Fruit fly (Drosophila melanogaster) whole organism, larva: Measurements from ENCODE around the gene CG6005.

Experiments used
- noc ChIP-seq: fragments of 200-800 bp; sonication (Bioruptor generic); optimal IDR thresholded peaks from 3 replicates; lab custom pipeline; 2019; ENCODE audit warnings: missing biosample characterization, mild to moderate bottlenecking, missing genetic modification characterization, moderate library complexity

CG6005 gene

dm6 chr3R:19023862-19024261, at the start of gene CG6005, which contains the start of gene CG14286:
Gene CG6005, minus strand, starts transcription at chr3R:19024030.
Gene CG14286, plus strand, starts transcription at chr3R:19024092.
- TF ChIP-seq noc, result no peak

DNA sequence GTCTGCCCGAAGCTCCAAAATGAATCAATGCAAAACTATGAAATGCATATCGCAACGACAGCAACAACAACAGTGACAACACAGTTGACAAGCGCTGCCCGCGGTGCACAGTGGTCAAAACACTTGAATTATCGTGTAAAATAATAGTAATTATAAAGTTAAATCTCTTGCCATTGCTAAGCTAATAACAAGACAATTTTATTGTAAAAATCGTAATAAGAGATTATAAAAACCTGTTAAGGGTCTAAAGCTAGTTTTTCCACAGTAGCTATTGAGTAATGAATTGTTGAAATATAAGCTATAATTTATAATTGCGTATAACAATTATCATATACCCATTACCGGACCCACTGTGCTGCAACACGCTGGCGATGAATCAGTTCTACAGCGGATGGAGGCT, 49.2 kb upstream of the CG6005 start:
- TF ChIP-seq noc, result no peak

DNA sequence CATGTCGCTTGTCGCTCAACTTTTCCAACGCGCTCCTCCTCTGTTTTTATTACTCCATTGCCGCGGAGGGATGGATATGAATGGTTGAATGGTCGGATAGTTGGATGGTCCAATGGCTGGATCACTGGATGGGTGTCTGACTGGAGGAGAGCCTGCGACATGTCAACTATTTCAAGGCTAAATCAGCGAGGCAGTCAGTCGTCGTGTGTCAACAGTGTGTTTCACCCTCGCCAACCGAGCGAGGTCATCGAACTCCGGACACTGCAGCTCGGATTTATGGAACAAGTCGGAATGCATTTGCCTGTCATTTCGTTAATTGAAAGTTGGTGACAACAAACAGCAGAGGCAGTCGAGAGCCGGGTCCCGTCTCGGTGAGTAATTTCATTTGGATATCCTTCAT, 48.1 kb upstream of the CG6005 start:
- TF ChIP-seq noc, result no peak

dm6 chr3R:19070222-19070949, 46.6 kb upstream of the CG6005 start:
- no peak for TF ChIP-seq noc

dm6 chr3R:19069740-19070139, 45.9 kb upstream of the CG6005 start:
- no peak for TF ChIP-seq noc

dm6 chr3R:19067876-19068406, 44.1 kb upstream of the CG6005 start:
- TF ChIP-seq noc, result no peak

DNA sequence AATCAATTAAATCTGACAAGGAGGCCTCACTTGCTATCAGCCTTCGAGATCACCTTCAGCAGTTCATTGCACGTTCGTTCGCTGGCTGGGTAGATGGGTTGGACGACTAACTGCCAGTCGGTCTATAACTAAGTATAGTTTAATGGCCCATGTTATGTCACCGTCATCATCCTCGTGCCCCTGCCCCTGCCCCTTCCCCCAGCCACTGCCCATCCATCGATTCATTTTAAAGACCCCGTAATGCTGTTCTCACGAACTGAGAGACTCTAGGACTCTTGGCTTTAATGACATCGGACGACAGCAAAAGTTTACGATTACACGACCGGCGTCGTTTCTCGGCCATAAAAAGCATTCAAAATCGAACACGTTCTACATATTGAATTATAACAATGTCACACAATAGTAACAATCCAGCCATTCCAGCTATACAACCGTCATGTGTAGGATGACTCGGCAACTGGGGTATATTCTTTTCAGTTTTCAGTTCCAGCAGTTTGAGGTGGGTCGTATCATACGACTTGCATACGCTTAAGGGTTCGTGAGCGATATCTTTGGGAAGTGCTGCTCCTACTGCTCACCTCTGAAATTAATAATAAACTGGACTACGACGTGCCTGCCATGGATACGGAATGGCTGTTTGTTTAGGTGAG, 43.3 kb upstream of the CG6005 start:
- TF ChIP-seq noc, result no peak

- TF ChIP-seq noc, result no peak
Measured at dm6 chr3R:19065474-19065873, 41.6 kb upstream of the CG6005 start.

dm6 chr3R:19064037-19064664, 40.3 kb upstream of the CG6005 start:
- TF ChIP-seq noc, result no peak

DNA sequence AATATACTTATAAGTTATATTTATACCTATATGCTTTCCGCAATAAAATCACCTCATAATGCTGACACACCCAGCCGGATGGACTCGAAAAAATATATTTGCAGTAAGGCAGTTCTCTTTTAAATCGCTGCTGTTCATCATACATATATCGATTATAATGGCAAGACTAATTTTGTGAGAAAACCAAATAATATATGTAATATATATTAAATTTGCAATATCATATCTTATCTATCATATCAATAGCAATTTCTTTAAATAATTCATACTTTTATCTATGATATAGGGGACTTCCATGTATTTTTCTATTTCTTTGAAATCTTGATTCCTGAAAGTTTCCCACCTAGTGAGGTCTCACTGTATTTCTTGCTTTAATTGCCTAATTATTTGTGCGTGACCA, 38.7 kb upstream of the CG6005 start:
- peak; percentile 32 for TF ChIP-seq noc

DNA sequence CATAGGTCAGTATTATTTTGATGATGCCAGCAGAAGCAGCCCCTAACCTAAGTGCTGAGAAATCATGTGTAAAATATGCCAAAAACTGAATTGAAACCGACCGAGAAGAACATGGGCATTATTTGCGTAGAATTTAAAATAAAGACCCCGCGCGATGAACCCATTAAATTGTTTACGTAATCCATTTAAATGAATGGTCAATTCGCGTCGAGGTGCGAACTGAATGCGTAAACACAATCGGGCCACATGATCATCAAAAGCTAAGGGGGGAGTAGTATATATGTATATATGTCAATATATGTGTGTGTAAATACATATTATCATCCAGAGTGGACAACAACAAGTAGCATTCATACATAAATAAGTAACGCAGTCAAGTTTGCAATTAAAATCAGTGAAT, 36.3 kb upstream of the CG6005 start:
- TF ChIP-seq noc, result peak; percentile 29

dm6 chr3R:19059285-19059684, 35.5 kb upstream of the CG6005 start:
- no peak for TF ChIP-seq noc

- no peak for TF ChIP-seq noc
Measured at dm6 chr3R:19058384-19058783, 34.6 kb upstream of the CG6005 start.

DNA sequence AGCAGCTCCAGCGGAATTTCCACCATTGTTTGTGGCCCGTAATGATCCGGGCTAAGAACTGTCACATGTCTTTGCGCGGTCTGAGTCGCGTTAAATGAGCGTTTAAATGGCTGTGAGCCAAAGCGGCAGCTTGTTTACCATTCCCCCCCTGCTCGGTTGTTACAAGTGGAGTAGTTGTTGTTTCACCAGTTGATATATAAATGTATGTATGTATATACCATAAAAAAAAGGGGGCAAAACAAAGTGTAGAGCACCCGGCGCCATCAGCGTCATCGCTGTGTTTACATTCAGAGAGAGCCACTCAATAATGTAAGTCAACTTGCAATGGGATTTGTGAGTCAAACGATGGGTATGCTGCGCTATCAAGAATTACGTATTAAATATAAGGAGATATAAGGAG, 33.1 kb upstream of the CG6005 start:
- TF ChIP-seq noc, result no peak

- no peak for TF ChIP-seq noc
Measured at dm6 chr3R:19054839-19055238, 31.0 kb upstream of the CG6005 start.

dm6 chr3R:19052475-19052874, 28.6 kb upstream of the CG6005 start:
- TF ChIP-seq noc, result no peak

DNA sequence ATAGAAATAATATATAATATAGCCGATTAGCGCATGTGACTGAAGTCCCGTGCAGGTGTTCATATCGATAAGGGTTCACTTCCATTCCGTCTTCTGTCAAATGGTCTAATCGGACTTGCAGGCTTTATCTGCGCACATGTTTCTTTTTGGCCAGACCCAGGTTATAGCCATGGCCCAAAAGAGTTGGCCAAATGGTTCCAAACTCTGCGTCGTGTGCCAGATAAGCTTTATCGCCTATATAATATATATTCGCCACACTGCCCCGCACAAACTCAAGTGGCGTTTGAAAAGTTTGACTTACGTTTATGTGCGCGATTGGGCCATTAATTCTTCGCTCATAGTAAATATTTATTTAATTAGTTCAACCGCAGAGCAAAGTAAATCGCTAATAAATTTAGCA, 27.4 kb upstream of the CG6005 start:
- TF ChIP-seq noc, result peak; percentile 48

dm6 chr3R:19044638-19045037, 20.8 kb upstream of the CG6005 start:
- TF ChIP-seq noc, result no peak
